Fruit fly (Drosophila melanogaster) whole organism, wandering third instar larva: Measurements from ENCODE around the gene alpha-Man-Ia.
A peak's percentile ranks its signal among the peaks of the same experiment; 100 is the strongest.

Source experiments
- Abd-B ChIP-seq: fragments of >200 bp; optimal IDR thresholded peaks from 2 replicates; lab custom pipeline; 2017; ENCODE audit warnings: missing biosample characterization, missing genetic modification characterization
- CG32264 ChIP-seq: fragments of 200-800 bp; sonication (Bioruptor generic); optimal IDR thresholded peaks from 2 replicates; lab custom pipeline; 2016; ENCODE audit warnings: missing biosample characterization, missing genetic modification characterization
- CG9705 ChIP-seq: fragments of 200-800 bp; sonication (Bioruptor generic); optimal IDR thresholded peaks from 2 replicates; lab custom pipeline; 2018; ENCODE audit warnings: missing biosample characterization, mild to moderate bottlenecking, missing genetic modification characterization
- CrebA ChIP-seq: fragments of 200-800 bp; sonication (Bioruptor generic); optimal IDR thresholded peaks from 2 replicates; lab custom pipeline; 2016; ENCODE audit warnings: missing biosample characterization, mild to moderate bottlenecking, missing genetic modification characterization, borderline replicate concordance
- Dfd ChIP-seq: fragments of >200 bp; optimal IDR thresholded peaks from 2 replicates; lab custom pipeline; 2017; ENCODE audit warnings: missing biosample characterization, missing genetic modification characterization
- Dif ChIP-seq: fragments of 200-275, 200-300 bp; sonication (Bioruptor generic); optimal IDR thresholded peaks from 2 replicates; lab custom pipeline; 2018; ENCODE audit warnings: missing biosample characterization, missing genetic modification characterization; ENCODE audit not compliant: partially characterized antibody
- GATAd ChIP-seq: sonication (Bioruptor generic); optimal IDR thresholded peaks from 2 replicates; lab custom pipeline; 2016; ENCODE audit warnings: missing biosample characterization, missing genetic modification characterization
- HLH106 ChIP-seq: fragments of 200-800 bp; optimal IDR thresholded peaks from 3 replicates; lab custom pipeline; 2019; ENCODE audit warnings: missing biosample characterization, mild to moderate bottlenecking, missing genetic modification characterization, moderate library complexity
- Hnf4 ChIP-seq: fragments of 200-800 bp; sonication (Bioruptor generic); optimal IDR thresholded peaks from 2 replicates; lab custom pipeline; 2016; ENCODE audit warnings: missing biosample characterization, mild to moderate bottlenecking, missing genetic modification characterization
- Hr83 ChIP-seq: fragments of 200-300 bp; sonication (Bioruptor generic); optimal IDR thresholded peaks from 2 replicates; lab custom pipeline; 2016; ENCODE audit warnings: missing biosample characterization, mild to moderate bottlenecking, missing genetic modification characterization, moderate library complexity; ENCODE audit not compliant: poor library complexity, severe bottlenecking
- Myc ChIP-seq: fragments of >200 bp; optimal IDR thresholded peaks from 2 replicates; lab custom pipeline; 2017
- N ChIP-seq: fragments of >200 bp; optimal IDR thresholded peaks from 2 replicates; lab custom pipeline; 2018; ENCODE audit warnings: missing biosample characterization, missing external identifiers, missing genetic modification characterization
- OdsH ChIP-seq: fragments of 200-800 bp; sonication (Bioruptor generic); optimal IDR thresholded peaks from 2 replicates; lab custom pipeline; 2016; ENCODE audit warnings: missing biosample characterization, mild to moderate bottlenecking, missing genetic modification characterization
- Rel ChIP-seq, 2 experiments: fragments of 200-800 bp; sonication (Bioruptor generic) in 1 of 2; optimal IDR thresholded peaks; 2 replicates in 1 of 2; 3 replicates in 1 of 2; lab custom pipeline; 2016 to 2019; ENCODE audit warnings: mild to moderate bottlenecking in 2 of 2, missing biosample characterization in 2 of 2, missing genetic modification characterization in 2 of 2, moderate library complexity in 1 of 2
- Sp1 ChIP-seq: fragments of 200-800 bp; sonication (Bioruptor generic); optimal IDR thresholded peaks from 3 replicates; lab custom pipeline; 2019; ENCODE audit warnings: missing biosample characterization, mild to moderate bottlenecking, missing genetic modification characterization, moderate library complexity
- br ChIP-seq: fragments of 200-800 bp; sonication (Bioruptor generic); optimal IDR thresholded peaks from 2 replicates; lab custom pipeline; 2016; ENCODE audit warnings: missing biosample characterization, missing genetic modification characterization
- brk ChIP-seq: fragments of 200-800 bp; sonication (Bioruptor generic); optimal IDR thresholded peaks from 2 replicates; lab custom pipeline; 2016; ENCODE audit warnings: missing biosample characterization, mild to moderate bottlenecking, missing genetic modification characterization
- dl ChIP-seq, 2 experiments: fragments of 175-275, 200-275 bp in 1 of 2; fragments of 200-275 bp in 1 of 2; sonication (Bioruptor generic); optimal IDR thresholded peaks; lab custom pipeline; 2018; ENCODE audit warnings: mild to moderate bottlenecking in 2 of 2, missing biosample characterization in 2 of 2, missing genetic modification characterization in 2 of 2, moderate library complexity in 2 of 2; ENCODE audit not compliant: partially characterized antibody in 2 of 2, insufficient read depth in 1 of 2
- dmrt93B ChIP-seq: fragments of 200-800 bp; sonication (Bioruptor generic); optimal IDR thresholded peaks from 2 replicates; lab custom pipeline; 2018; ENCODE audit warnings: missing biosample characterization, mild to moderate bottlenecking, missing genetic modification characterization
- dsf ChIP-seq: sonication (Bioruptor generic); optimal IDR thresholded peaks from 2 replicates; lab custom pipeline; 2016; ENCODE audit warnings: missing biosample characterization, missing genetic modification characterization, borderline replicate concordance
- ey ChIP-seq: fragments of 200-800 bp; sonication (Bioruptor generic); optimal IDR thresholded peaks from 2 replicates; lab custom pipeline; 2016; ENCODE audit warnings: missing biosample characterization, missing genetic modification characterization
- foxo ChIP-seq, 2 experiments: fragments of 200-800 bp; sonication (Bioruptor generic); optimal IDR thresholded peaks; 2 replicates in 1 of 2; 3 replicates in 1 of 2; lab custom pipeline; 2016 to 2017; ENCODE audit warnings: missing biosample characterization in 2 of 2, missing genetic modification characterization in 2 of 2
- h ChIP-seq: fragments of 200-800 bp; sonication (Bioruptor generic); optimal IDR thresholded peaks from 3 replicates; lab custom pipeline; 2016; ENCODE audit warnings: missing biosample characterization, mild to moderate bottlenecking, missing genetic modification characterization
- jim ChIP-seq: fragments of 175-275, 200-325 bp; sonication (Bioruptor generic); optimal IDR thresholded peaks from 2 replicates; lab custom pipeline; 2016; ENCODE audit warnings: missing biosample characterization, mild to moderate bottlenecking, missing genetic modification characterization
- lola ChIP-seq: fragments of >200 bp; optimal IDR thresholded peaks from 2 replicates; lab custom pipeline; 2017; ENCODE audit warnings: missing biosample characterization, missing genetic modification characterization
- pan ChIP-seq: fragments of >200 bp; optimal IDR thresholded peaks from 2 replicates; lab custom pipeline; 2017
- psq ChIP-seq: fragments of 200-800 bp; sonication (Bioruptor generic); optimal IDR thresholded peaks from 3 replicates; lab custom pipeline; 2017; ENCODE audit warnings: missing biosample characterization, mild to moderate bottlenecking, missing genetic modification characterization, moderate library complexity
- sage ChIP-seq: fragments of 200-800 bp; sonication (Bioruptor generic); optimal IDR thresholded peaks from 2 replicates; lab custom pipeline; 2016; ENCODE audit warnings: missing biosample characterization, mild to moderate bottlenecking, missing genetic modification characterization
- sv ChIP-seq: fragments of 200-800 bp; sonication (Bioruptor generic); optimal IDR thresholded peaks from 3 replicates; lab custom pipeline; 2016; ENCODE audit warnings: missing biosample characterization, missing genetic modification characterization
- tai ChIP-seq: sonication (Bioruptor generic); optimal IDR thresholded peaks from 2 replicates; lab custom pipeline; 2016; ENCODE audit warnings: missing biosample characterization, missing genetic modification characterization
- woc ChIP-seq: sonication (Bioruptor generic); optimal IDR thresholded peaks from 2 replicates; lab custom pipeline; 2016; ENCODE audit warnings: missing biosample characterization, mild to moderate bottlenecking, missing genetic modification characterization

alpha-Man-Ia gene

dm6 chrX:10308996-10309395 is 16.8 kb downstream of the alpha-Man-Ia start:
- TF ChIP-seq Dif (GFP tag; lab: Kevin White, UChicago) (peak; percentile 50), CrebA (no peak)

dm6 chrX:10307955-10308354 is 17.8 kb downstream of the alpha-Man-Ia start:
- TF ChIP-seq Dfd (GFP tag; lab: Kevin White, UChicago) (no peak), brk (GFP tag; lab: Kevin White, UChicago) (no peak), jim (GFP tag; lab: Kevin White, UChicago) (no peak), tai (GFP tag; lab: Kevin White, UChicago) (no peak), Hnf4 (no peak), foxo (GFP tag; optimal IDR thresholded peaks at IDR 0.05; lab: Kevin White, UChicago) (no peak), lola (GFP tag; lab: Kevin White, UChicago) (no peak), Rel (GFP tag; optimal IDR thresholded peaks at IDR 0.05; lab: Kevin White, UChicago) (no peak), Rel (tag; optimal IDR thresholded peaks at IDR 0.05; lab: Kevin White, UChicago) (no peak), CG9705 (GFP tag; lab: Kevin White, UChicago) (no peak), psq (GFP tag; lab: Kevin White, UChicago) (no peak), Myc (lab: Kevin White, UChicago) (no peak), dl (GFP tag; optimal IDR thresholded peaks at IDR 0.05; lab: Kevin White, UChicago; ENCODE audit: insufficient read depth in 1 of 2, partially characterized antibody in 2 of 2) (no peak), pan (lab: Kevin White, UChicago) (no peak), dsf (GFP tag; lab: Kevin White, UChicago) (no peak), OdsH (GFP tag; lab: Kevin White, UChicago) (no peak), sv (GFP tag; lab: Kevin White, UChicago) (no peak), Dif (GFP tag; lab: Kevin White, UChicago) (no peak), Abd-B (no peak), Sp1 (no peak), ey (GFP tag; lab: Kevin White, UChicago) (no peak)

dm6 chrX:10300140-10300539 is 25.6 kb downstream of the alpha-Man-Ia start:
- TF ChIP-seq psq (GFP tag; lab: Kevin White, UChicago), result no peak
- no peak for TF ChIP-seq lola (GFP tag; lab: Kevin White, UChicago)
- TF ChIP-seq CG32264 (GFP tag; lab: Kevin White, UChicago), result no peak
- TF ChIP-seq foxo (GFP tag; optimal IDR thresholded peaks at IDR 0.05; lab: Kevin White, UChicago), result no peak
- TF ChIP-seq Abd-B, result no peak
- TF ChIP-seq Sp1, result no peak
- no peak for TF ChIP-seq GATAd (GFP tag; lab: Kevin White, UChicago)
- TF ChIP-seq jim (GFP tag; lab: Kevin White, UChicago), result no peak
- TF ChIP-seq N (GFP tag; lab: Kevin White, UChicago), result no peak
- TF ChIP-seq tai (GFP tag; lab: Kevin White, UChicago), result no peak
- no peak for TF ChIP-seq sv (GFP tag; lab: Kevin White, UChicago)
- TF ChIP-seq Myc (lab: Kevin White, UChicago), result no peak
- TF ChIP-seq HLH106 (tag; lab: Kevin White, UChicago), result no peak
- TF ChIP-seq sage (GFP tag; lab: Kevin White, UChicago), result no peak

dm6 chrX:10290761-10291041 is 35.1 kb downstream of the alpha-Man-Ia start:
- no peak for TF ChIP-seq CrebA
- TF ChIP-seq OdsH (GFP tag; lab: Kevin White, UChicago), result no peak
- no peak for TF ChIP-seq br (GFP tag; lab: Kevin White, UChicago)
- TF ChIP-seq GATAd (GFP tag; lab: Kevin White, UChicago), result no peak
- TF ChIP-seq Hr83 (GFP tag; lab: Kevin White, UChicago), result no peak
- no peak for TF ChIP-seq Dfd (GFP tag; lab: Kevin White, UChicago)
- TF ChIP-seq dmrt93B, result no peak
- no peak for TF ChIP-seq N (GFP tag; lab: Kevin White, UChicago)

- peak; percentile 82 for TF ChIP-seq Myc (lab: Kevin White, UChicago)
- no peak for TF ChIP-seq h (GFP tag; lab: Kevin White, UChicago)
- TF ChIP-seq woc (GFP tag; lab: Kevin White, UChicago), result peak; percentile 26
Observed at dm6 chrX:10289935-10290760, 35.6 kb downstream of the alpha-Man-Ia start.
